Worm (Caenorhabditis elegans) whole organism, L4 larva: ENCODE measurements around the gene emb-30.
A peak's percentile ranks its signal among the peaks of the same experiment; 100 is the strongest.

Experiments
- D1046.2 ChIP-seq: fragments of 200-800 bp; sonication (Bioruptor generic); IDR thresholded peaks from 2 replicates; pipeline ENCODE4 v1.3.6; 2022; ENCODE audit warnings: missing genetic modification characterization, missing compliant biosample characterization
- F10B5.3 ChIP-seq: sonication (generic microtip); optimal IDR thresholded peaks from 2 replicates; lab custom pipeline; 2016; ENCODE audit warnings: mild to moderate bottlenecking, missing genetic modification characterization, missing compliant biosample characterization
- F37D6.2 ChIP-seq: sonication (generic microtip); optimal IDR thresholded peaks from 2 replicates; lab custom pipeline; 2016; ENCODE audit warnings: mild to moderate bottlenecking, missing genetic modification characterization, missing compliant biosample characterization
- ZK337.2 ChIP-seq: fragments of 200-800 bp; sonication (Bioruptor generic); IDR thresholded peaks from 2 replicates; pipeline ENCODE4 v1.3.6; 2022; ENCODE audit warnings: missing genetic modification reagents, missing genetic modification characterization, missing compliant biosample characterization
- ZK546.5 ChIP-seq, 2 experiments: sonication (generic microtip); optimal IDR thresholded peaks; 2 replicates each; lab custom pipeline; 2017; ENCODE audit warnings: missing biosample characterization in 2 of 2, missing genetic modification characterization in 2 of 2
- aha-1 ChIP-seq: fragments of 150-350 bp; peaks from one replicate; lab custom pipeline; 2014; ENCODE audit warnings: missing biosample characterization, missing genetic modification characterization
- ama-1 ChIP-seq: fragments of 150-350 bp; optimal IDR thresholded peaks from 2 replicates; lab custom pipeline; 2014; ENCODE audit warnings: inconsistent platforms, mixed read lengths
- arid-1 ChIP-seq: fragments of 200-800 bp; sonication (Bioruptor generic); conservative IDR thresholded peaks from 2 replicates; pipeline ENCODE4 v1.3.6; 2022; ENCODE audit warnings: missing genetic modification reagents, missing genetic modification characterization, missing compliant biosample characterization
- attf-4 ChIP-seq: sonication (generic microtip); optimal IDR thresholded peaks from 3 replicates; lab custom pipeline; 2017; ENCODE audit warnings: missing biosample characterization, missing genetic modification characterization
- cey-2 ChIP-seq: sonication (generic microtip); optimal IDR thresholded peaks from 3 replicates; lab custom pipeline; 2017; ENCODE audit warnings: missing genetic modification characterization, mild to moderate bottlenecking, missing compliant biosample characterization, antibody characterized with exemption, borderline replicate concordance; ENCODE audit not compliant: insufficient read depth
- daf-16 ChIP-seq, 3 experiments: sonication (generic microtip); optimal IDR thresholded peaks; 2 replicates each; lab custom pipeline; 2016 to 2017; ENCODE audit warnings: missing genetic modification characterization in 3 of 3, missing genetic modification reagents in 3 of 3, mild to moderate bottlenecking in 2 of 3, missing compliant biosample characterization in 2 of 3, missing biosample characterization in 1 of 3, moderate library complexity in 1 of 3
- dmd-6 ChIP-seq: fragments of 200-800 bp; sonication (Bioruptor generic); IDR thresholded peaks from 2 replicates; pipeline ENCODE4 v1.3.6; 2022; ENCODE audit warnings: missing genetic modification reagents, missing genetic modification characterization, missing compliant biosample characterization
- dmd-8 ChIP-seq: fragments of 200-800 bp; sonication (Bioruptor generic); IDR thresholded peaks from 2 replicates; pipeline ENCODE4 v1.3.6; 2022; ENCODE audit warnings: missing genetic modification characterization, missing compliant biosample characterization
- duxl-1 ChIP-seq: sonication (generic microtip); optimal IDR thresholded peaks from 2 replicates; lab custom pipeline; 2016; ENCODE audit warnings: mild to moderate bottlenecking, missing genetic modification characterization, moderate library complexity, missing compliant biosample characterization; ENCODE audit not compliant: poor library complexity
- dve-1 ChIP-seq: sonication (generic microtip); optimal IDR thresholded peaks from 2 replicates; lab custom pipeline; 2017; ENCODE audit warnings: antibody characterized with exemption, mild to moderate bottlenecking, missing genetic modification characterization, missing compliant biosample characterization; ENCODE audit not compliant: insufficient read depth
- egl-27 ChIP-seq: sonication (generic microtip); optimal IDR thresholded peaks from 3 replicates; lab custom pipeline; 2017; ENCODE audit warnings: missing biosample characterization, missing genetic modification reagents, missing genetic modification characterization
- fkh-10 ChIP-seq: fragments of 150-350 bp; optimal IDR thresholded peaks from 2 replicates; lab custom pipeline; 2014; ENCODE audit warnings: missing biosample characterization, missing genetic modification reagents, missing genetic modification characterization
- fos-1 ChIP-seq: fragments of 150-350 bp; optimal IDR thresholded peaks from 2 replicates; lab custom pipeline; 2014; ENCODE audit warnings: missing biosample characterization, missing genetic modification characterization
- hif-1 ChIP-seq, 2 experiments: sonication (generic microtip); optimal IDR thresholded peaks; 2 replicates each; lab custom pipeline; 2016 to 2017; ENCODE audit warnings: missing compliant biosample characterization in 2 of 2, missing genetic modification characterization in 2 of 2, missing genetic modification reagents in 2 of 2, missing genotype in 2 of 2, mild to moderate bottlenecking in 1 of 2
- hlh-11 ChIP-seq: fragments of 200-800 bp; sonication (Bioruptor generic); optimal IDR thresholded peaks from 2 replicates; lab custom pipeline; 2018; ENCODE audit warnings: mild to moderate bottlenecking, missing genetic modification characterization, missing compliant biosample characterization
- lin-13 ChIP-seq: fragments of 150-350 bp; optimal IDR thresholded peaks from 2 replicates; lab custom pipeline; 2014; ENCODE audit warnings: missing biosample characterization, missing genetic modification reagents, missing genetic modification characterization
- lin-29 ChIP-seq: fragments of 200-800 bp; sonication (Bioruptor generic); IDR thresholded peaks from 2 replicates; pipeline ENCODE4 v1.3.6; 2022; ENCODE audit warnings: missing genetic modification reagents, missing genetic modification characterization, missing compliant biosample characterization
- lin-38 ChIP-seq: fragments of 200-800 bp; sonication (Bioruptor generic); IDR thresholded peaks from 2 replicates; pipeline ENCODE4 v1.3.6; 2022; ENCODE audit warnings: missing genetic modification reagents, missing genetic modification characterization, missing compliant biosample characterization
- lin-39 ChIP-seq: fragments of 150-350 bp; optimal IDR thresholded peaks from 2 replicates; lab custom pipeline; 2014; ENCODE audit warnings: missing biosample characterization, missing genetic modification reagents, missing genetic modification characterization
- lsy-2 ChIP-seq, 2 experiments: fragments of 150-350 bp in 1 of 2; sonication (generic microtip) in 1 of 2; optimal IDR thresholded peaks; 2 replicates each; lab custom pipeline; 2014 to 2017; ENCODE audit warnings: missing biosample characterization in 2 of 2, missing genetic modification characterization in 2 of 2
- madf-9 ChIP-seq: fragments of 200-800 bp; sonication (Bioruptor generic); conservative IDR thresholded peaks from 2 replicates; pipeline ENCODE4 v1.3.6; 2022; ENCODE audit warnings: missing genetic modification reagents, missing genetic modification characterization, missing compliant biosample characterization
- mes-2 ChIP-seq: sonication (generic microtip); optimal IDR thresholded peaks from 2 replicates; lab custom pipeline; 2016; ENCODE audit warnings: missing genotype, mild to moderate bottlenecking, missing genetic modification characterization, missing compliant biosample characterization; ENCODE audit not compliant: poor library complexity, severe bottlenecking
- mxl-2 ChIP-seq: fragments of 200-800 bp; sonication (Bioruptor generic); conservative IDR thresholded peaks from 2 replicates; pipeline ENCODE4 v1.3.6; 2022; ENCODE audit warnings: missing genetic modification reagents, missing genetic modification characterization, missing compliant biosample characterization
- mxl-3 ChIP-seq: fragments of 200-800 bp; sonication (Bioruptor generic); optimal IDR thresholded peaks from 2 replicates; lab custom pipeline; 2018; ENCODE audit warnings: mild to moderate bottlenecking, missing genetic modification characterization, missing compliant biosample characterization
- nhr-11 ChIP-seq: fragments of 150-350 bp; optimal IDR thresholded peaks from 2 replicates; lab custom pipeline; 2014; ENCODE audit warnings: missing biosample characterization, missing genetic modification characterization
- nhr-111 ChIP-seq: fragments of 200-800 bp; sonication (Bioruptor generic); optimal IDR thresholded peaks from 2 replicates; lab custom pipeline; 2018; ENCODE audit warnings: mild to moderate bottlenecking, missing genetic modification characterization, missing compliant biosample characterization
- nhr-41 ChIP-seq: fragments of 200-800 bp; sonication (Bioruptor generic); IDR thresholded peaks from 2 replicates; pipeline ENCODE4 v1.3.6; 2022; ENCODE audit warnings: missing genetic modification reagents, missing genetic modification characterization, missing compliant biosample characterization
- nhr-48 ChIP-seq: sonication (generic microtip); optimal IDR thresholded peaks from 2 replicates; lab custom pipeline; 2016; ENCODE audit warnings: mild to moderate bottlenecking, missing genetic modification characterization, missing compliant biosample characterization
- nhr-6 ChIP-seq: fragments of 150-350 bp; optimal IDR thresholded peaks from 2 replicates; lab custom pipeline; 2014; ENCODE audit warnings: missing biosample characterization, missing genetic modification characterization
- nhr-76 ChIP-seq: fragments of 150-350 bp; optimal IDR thresholded peaks from 2 replicates; lab custom pipeline; 2014; ENCODE audit warnings: missing biosample characterization, missing genetic modification characterization
- php-3 ChIP-seq: fragments of 200-800 bp; sonication (Bioruptor generic); IDR thresholded peaks from 2 replicates; pipeline ENCODE4 v1.3.6; 2022; ENCODE audit warnings: missing genetic modification reagents, missing genetic modification characterization, missing compliant biosample characterization
- rbr-2 ChIP-seq: sonication (generic microtip); optimal IDR thresholded peaks from 2 replicates; lab custom pipeline; 2016; ENCODE audit warnings: missing genotype, missing genetic modification characterization, missing compliant biosample characterization
- skn-1 ChIP-seq: fragments of 150-350 bp; optimal IDR thresholded peaks from 2 replicates; lab custom pipeline; 2014; ENCODE audit warnings: missing biosample characterization, missing genetic modification characterization
- snpc-4 ChIP-seq: fragments of 150-350 bp; optimal IDR thresholded peaks from 2 replicates; lab custom pipeline; 2014; ENCODE audit warnings: missing biosample characterization, missing genetic modification characterization
- tag-97 ChIP-seq: fragments of 200-800 bp; sonication (Bioruptor generic); IDR thresholded peaks from 2 replicates; pipeline ENCODE4 v1.3.6; 2022; ENCODE audit warnings: missing genetic modification characterization, missing compliant biosample characterization
- tra-1 ChIP-seq: fragments of 200-800 bp; sonication (Bioruptor generic); IDR thresholded peaks from 2 replicates; pipeline ENCODE4 v1.3.6; 2022; ENCODE audit warnings: missing genetic modification reagents, missing genetic modification characterization, missing compliant biosample characterization
- unc-130 ChIP-seq: sonication (generic microtip); optimal IDR thresholded peaks from 2 replicates; lab custom pipeline; 2016; ENCODE audit warnings: missing genetic modification reagents, missing genetic modification characterization, missing compliant biosample characterization
- zag-1 ChIP-seq: fragments of 150-350 bp; optimal IDR thresholded peaks from 2 replicates; lab custom pipeline; 2014; ENCODE audit warnings: missing biosample characterization, missing genetic modification characterization
- zip-2 ChIP-seq: fragments of 150-350 bp; optimal IDR thresholded peaks from 2 replicates; lab custom pipeline; 2014; ENCODE audit warnings: missing biosample characterization, missing genetic modification characterization
- ztf-11 ChIP-seq: fragments of 150-350 bp; optimal IDR thresholded peaks from 2 replicates; lab custom pipeline; 2014; ENCODE audit warnings: missing biosample characterization, missing genetic modification characterization

Gene emb-30

DNA sequence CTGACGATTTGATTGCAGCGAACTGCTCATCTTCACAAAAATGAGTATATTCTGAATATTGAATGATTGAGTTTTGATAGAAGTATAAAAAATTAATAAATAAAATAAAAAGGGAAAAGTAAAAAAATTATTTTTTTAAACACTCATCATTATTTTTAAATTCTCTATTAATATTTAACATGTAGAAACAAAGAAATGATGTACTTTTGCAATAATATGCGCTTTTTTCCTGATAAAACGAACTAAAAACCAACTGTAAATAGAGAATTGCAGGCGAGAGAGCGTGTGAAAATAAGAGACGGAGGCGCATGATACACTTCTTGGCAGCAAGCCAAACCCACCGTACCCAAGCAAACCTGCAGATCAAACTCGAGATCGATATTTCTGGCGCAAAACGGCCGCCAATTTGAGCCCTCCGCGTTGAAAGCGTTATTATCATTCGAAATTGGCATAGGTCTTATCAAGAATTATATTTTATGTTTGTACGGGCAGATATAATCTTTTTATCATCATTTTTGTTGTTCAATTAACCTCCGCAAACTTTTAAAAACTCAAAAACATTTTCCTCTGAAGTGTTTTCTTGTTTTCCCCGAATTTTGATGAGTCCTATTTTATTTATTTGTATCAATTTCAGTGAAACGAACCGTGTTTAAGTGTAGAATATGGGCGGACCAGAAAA lies 14.9 kb upstream of the emb-30 start, which contains the start of the genes rheb-1 and spk-1 (continued):
- TF ChIP-seq tag-97 (GFP tag; lab: Robert Waterston, UW) (no peak), arid-1 (GFP tag; lab: Robert Waterston, UW) (peak; percentile 85), hif-1 (tag; optimal IDR thresholded peaks at IDR 0.05; lab: Kevin White, UChicago) (peak; percentile 29 to 83), nhr-11 (tag; lab: Kevin White, UChicago) (peak; percentile 70), nhr-41 (GFP tag; lab: Robert Waterston, UW) (0 out of 2 replicates have a peak, but pooled peaks have one; percentile 22), hlh-11 (peak; percentile 97), dmd-6 (GFP tag; lab: Robert Waterston, UW) (peak; percentile 97), zag-1 (no peak), F37D6.2 (tag; lab: Kevin White, UChicago) (peak; percentile 72), zip-2 (tag; lab: Kevin White, UChicago) (no peak), ama-1 (lab: Kevin White, UChicago) (peak; percentile 18), attf-4 (tag; lab: Kevin White, UChicago) (no peak), nhr-6 (tag; lab: Kevin White, UChicago) (peak; percentile 94), madf-9 (peak; percentile 64; the same call in 1 of the 2 replicates), unc-130 (GFP tag; lab: Kevin White, UChicago) (peak; percentile 81), mxl-2 (GFP tag; lab: Robert Waterston, UW) (no peak), tra-1 (GFP tag; lab: Robert Waterston, UW) (peak; percentile 91), D1046.2 (no peak), rbr-2 (peak; percentile 89), fkh-10 (GFP tag; lab: Kevin White, UChicago) (peak; percentile 80), ztf-11 (tag; lab: Kevin White, UChicago) (no peak), F10B5.3 (tag; lab: Kevin White, UChicago) (peak; percentile 37)

DNA sequence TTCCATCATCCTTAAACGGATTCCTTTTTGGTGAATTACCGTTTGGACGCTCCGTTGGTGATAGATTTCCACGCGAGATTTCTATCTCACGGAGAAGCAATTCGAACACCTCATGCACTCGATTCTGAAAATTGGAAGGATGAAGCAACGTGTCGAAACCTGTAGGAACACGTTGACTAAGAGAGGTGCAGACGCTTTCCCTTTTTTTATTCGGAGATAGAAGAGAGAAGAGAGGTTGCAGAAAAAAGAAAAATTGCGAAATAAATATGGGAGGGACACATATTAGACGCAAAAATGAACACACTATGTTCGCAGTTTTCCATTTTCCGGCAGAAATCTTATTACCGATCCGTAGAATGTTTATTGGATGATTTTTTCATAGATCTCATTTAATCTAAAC lies 13.5 kb upstream of the emb-30 start:
- peak; percentile 52 for TF ChIP-seq nhr-48 (tag; lab: Kevin White, UChicago)
- TF ChIP-seq fos-1 = no peak
- TF ChIP-seq mes-2 (tag; lab: Kevin White, UChicago) = peak; percentile 17
- TF ChIP-seq mxl-3 = peak; percentile 93
- TF ChIP-seq lin-13 (GFP tag; lab: Kevin White, UChicago) = no peak
- peak in 1 of 2 experiments; percentile 12 for TF ChIP-seq lsy-2 (tag; optimal IDR thresholded peaks at IDR 0.05; lab: Kevin White, UChicago)
- TF ChIP-seq cey-2 (tag; lab: Kevin White, UChicago) = peak; percentile 4
- no peak for TF ChIP-seq fkh-10 (GFP tag; lab: Kevin White, UChicago)
- TF ChIP-seq hlh-11 = peak; percentile 22

DNA sequence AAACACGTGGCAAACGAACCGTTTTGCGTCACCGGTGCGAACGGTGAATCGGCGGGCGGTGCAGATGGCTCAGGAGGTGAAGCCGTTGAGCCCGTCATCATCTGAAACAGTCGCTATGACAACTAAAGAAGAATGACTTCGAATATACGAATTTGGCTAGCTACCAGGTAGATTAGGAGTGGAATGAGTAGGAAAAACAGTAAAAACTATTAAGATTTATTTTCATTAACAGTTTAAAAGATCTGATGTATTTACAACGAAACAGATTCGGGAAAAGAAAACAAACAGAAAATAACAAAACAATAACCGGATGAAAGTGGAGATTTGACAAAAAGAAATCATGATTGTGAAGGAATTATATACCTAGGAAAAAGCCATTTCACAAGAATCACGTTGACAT lies 12.7 kb upstream of the emb-30 start, which contains the start of gene F54C8.7:
F54C8.7 (minus strand) TSS at position 101 of the 400 bp plus-strand sequence.
- TF ChIP-seq ZK337.2 (GFP tag; lab: Robert Waterston, UW) (no peak), aha-1 (no peak), dve-1 (no peak), lin-38 (no peak), ZK546.5 (tag; optimal IDR thresholded peaks at IDR 0.05; lab: Kevin White, UChicago) (no peak), lsy-2 (tag; optimal IDR thresholded peaks at IDR 0.05; lab: Kevin White, UChicago) (no peak), snpc-4 (tag; lab: Kevin White, UChicago) (no peak), duxl-1 (tag; lab: Kevin White, UChicago) (no peak), fos-1 (no peak), php-3 (no peak), daf-16 (GFP tag; optimal IDR thresholded peaks at IDR 0.05; lab: Kevin White, UChicago) (no peak), daf-16 (tag; optimal IDR thresholded peaks at IDR 0.05; lab: Kevin White, UChicago) (no peak), nhr-76 (tag; lab: Kevin White, UChicago) (no peak), lin-39 (no peak), skn-1 (tag; lab: Kevin White, UChicago) (no peak), nhr-111 (GFP tag; lab: Kevin White, UChicago) (no peak), lin-29 (GFP tag; lab: Robert Waterston, UW) (no peak), dmd-8 (GFP tag; lab: Robert Waterston, UW) (no peak), egl-27 (no peak)
- TF ChIP-seq, all 104 proteins: peak for 0
